Fruit fly (Drosophila melanogaster) whole organism, embryonic: ENCODE measurements around the gene CG3104.

Experiments
- Adf1 ChIP-seq: fragments of 200-800 bp; sonication (Bioruptor generic); IDR thresholded peaks from 2 replicates; pipeline ENCODE4 v1.3.6; 2022; ENCODE audit warnings: missing biosample characterization, missing genetic modification characterization
- Atf-2 ChIP-seq: fragments of 200-800 bp; sonication (Bioruptor generic); optimal IDR thresholded peaks from 2 replicates; lab custom pipeline; 2016; ENCODE audit warnings: missing biosample characterization, missing genetic modification characterization
- Bdp1 ChIP-seq: fragments of 200-800 bp; sonication (Bioruptor generic); optimal IDR thresholded peaks from 3 replicates; lab custom pipeline; 2016; ENCODE audit warnings: missing biosample characterization, missing genetic modification characterization
- CG1024 ChIP-seq: fragments of 200-800 bp; sonication (Bioruptor generic); IDR thresholded peaks from 2 replicates; pipeline ENCODE4 v1.3.6; 2022; ENCODE audit warnings: missing biosample characterization, missing genetic modification characterization
- CG10267 ChIP-seq: fragments of 200-800 bp; sonication (Bioruptor generic); optimal IDR thresholded peaks from 2 replicates; lab custom pipeline; 2018; ENCODE audit warnings: missing biosample characterization, mild to moderate bottlenecking, missing genetic modification characterization, moderate library complexity
- CG10543 ChIP-seq: fragments of 200-800 bp; sonication (Bioruptor generic); optimal IDR thresholded peaks from 3 replicates; lab custom pipeline; 2017; ENCODE audit warnings: missing biosample characterization, mild to moderate bottlenecking, missing genetic modification characterization, moderate library complexity
- CG12155 ChIP-seq: fragments of 200-800 bp; sonication (Bioruptor generic); optimal IDR thresholded peaks from 3 replicates; lab custom pipeline; 2016; ENCODE audit warnings: missing biosample characterization, missing genetic modification characterization
- CG13624 ChIP-seq: fragments of 200-800 bp; sonication (Bioruptor generic); optimal IDR thresholded peaks from 2 replicates; lab custom pipeline; 2016; ENCODE audit warnings: missing biosample characterization, missing genetic modification characterization
- CG15011 ChIP-seq: fragments of 200-800 bp; sonication (Bioruptor generic); optimal IDR thresholded peaks from 3 replicates; lab custom pipeline; 2018; ENCODE audit warnings: missing biosample characterization, mild to moderate bottlenecking, missing genetic modification characterization
- CG1603 ChIP-seq: fragments of 200-800 bp; sonication (Bioruptor generic); optimal IDR thresholded peaks from 2 replicates; lab custom pipeline; 2019; ENCODE audit warnings: missing biosample characterization, mild to moderate bottlenecking, missing genetic modification characterization, moderate library complexity
- CG16779 ChIP-seq: fragments of 200-800 bp; sonication (Bioruptor generic); IDR thresholded peaks from 2 replicates; pipeline ENCODE4 v1.3.6; 2022; ENCODE audit warnings: missing biosample characterization, missing genetic modification characterization
- CG17359 ChIP-seq: fragments of 200-800 bp; sonication (Bioruptor generic); optimal IDR thresholded peaks from 3 replicates; lab custom pipeline; 2018; ENCODE audit warnings: missing biosample characterization, mild to moderate bottlenecking, missing genetic modification characterization, moderate library complexity
- CG18599 ChIP-seq: fragments of 200-800 bp; sonication (Bioruptor generic); optimal IDR thresholded peaks from 3 replicates; lab custom pipeline; 2017; ENCODE audit warnings: missing biosample characterization, missing genetic modification characterization, mild to moderate bottlenecking, moderate library complexity, missing genetic modification reagents
- CG30403 ChIP-seq: fragments of 200-800 bp; sonication (Bioruptor generic); optimal IDR thresholded peaks from 3 replicates; lab custom pipeline; 2016; ENCODE audit warnings: missing biosample characterization, missing genetic modification characterization
- CG3065 ChIP-seq: fragments of 200-800 bp; sonication (Bioruptor generic); optimal IDR thresholded peaks from 2 replicates; lab custom pipeline; 2016; ENCODE audit warnings: missing biosample characterization, missing genetic modification characterization
- CG42726 ChIP-seq: fragments of 200-800 bp; sonication (Bioruptor generic); IDR thresholded peaks from 2 replicates; pipeline ENCODE4 v1.3.6; 2022; ENCODE audit warnings: missing biosample characterization, missing genetic modification characterization; ENCODE audit not compliant: partially characterized antibody
- CG4424 ChIP-seq: fragments of 200-800 bp; sonication (Bioruptor generic); optimal IDR thresholded peaks from 3 replicates; lab custom pipeline; 2016; ENCODE audit warnings: missing biosample characterization, missing genetic modification characterization
- CG6654 ChIP-seq: fragments of 200-800 bp; sonication (Bioruptor generic); optimal IDR thresholded peaks from 2 replicates; lab custom pipeline; 2017; ENCODE audit warnings: missing biosample characterization, mild to moderate bottlenecking, missing genetic modification characterization
- CG6813 ChIP-seq: fragments of 200-800 bp; sonication (Bioruptor generic); optimal IDR thresholded peaks from 2 replicates; lab custom pipeline; 2017; ENCODE audit warnings: missing biosample characterization, missing genetic modification characterization, mild to moderate bottlenecking, moderate library complexity, missing genetic modification reagents
- CG7556 ChIP-seq: fragments of 200-800 bp; sonication (Bioruptor generic); optimal IDR thresholded peaks from 2 replicates; lab custom pipeline; 2017; ENCODE audit warnings: missing biosample characterization, mild to moderate bottlenecking, missing genetic modification characterization
- CG7786 ChIP-seq: fragments of 200-800 bp; sonication (Bioruptor generic); optimal IDR thresholded peaks from 2 replicates; lab custom pipeline; 2016; ENCODE audit warnings: missing biosample characterization, missing genetic modification characterization
- CG7963 ChIP-seq: fragments of 200-800 bp; sonication (Bioruptor generic); IDR thresholded peaks from 3 replicates; pipeline ENCODE4 v1.3.6; 2022; ENCODE audit warnings: missing biosample characterization, missing genetic modification characterization; ENCODE audit not compliant: partially characterized antibody
- CG8388 ChIP-seq: fragments of 200-800 bp; sonication (Bioruptor generic); optimal IDR thresholded peaks from 2 replicates; lab custom pipeline; 2019; ENCODE audit warnings: missing biosample characterization, mild to moderate bottlenecking, missing genetic modification characterization, moderate library complexity
- CG9437 ChIP-seq: fragments of 200-800 bp; sonication (Bioruptor generic); optimal IDR thresholded peaks from 2 replicates; lab custom pipeline; 2018; ENCODE audit warnings: missing biosample characterization, mild to moderate bottlenecking, missing genetic modification characterization
- Chrac-16 ChIP-seq: fragments of 200-800 bp; sonication (Bioruptor generic); optimal IDR thresholded peaks from 3 replicates; lab custom pipeline; 2016; ENCODE audit warnings: missing biosample characterization, missing genetic modification characterization
- CrebB ChIP-seq: fragments of 200-800 bp; sonication (Bioruptor generic); optimal IDR thresholded peaks from 3 replicates; lab custom pipeline; 2018; ENCODE audit warnings: missing biosample characterization, mild to moderate bottlenecking, missing genetic modification characterization
- D19B ChIP-seq: fragments of 200-800 bp; sonication (Bioruptor generic); optimal IDR thresholded peaks from 2 replicates; lab custom pipeline; 2017; ENCODE audit warnings: missing biosample characterization, mild to moderate bottlenecking, missing genetic modification characterization
- Doc2 ChIP-seq: fragments of 200-800 bp; sonication (Bioruptor generic); IDR thresholded peaks from 2 replicates; pipeline ENCODE4 v1.3.6; 2022; ENCODE audit warnings: missing biosample characterization, missing genetic modification characterization
- Dref ChIP-seq: fragments of 200-800 bp; sonication (Bioruptor generic); IDR thresholded peaks from 2 replicates; pipeline ENCODE4 v1.3.6; 2022; ENCODE audit warnings: missing biosample characterization, missing genetic modification characterization
- E2f2 ChIP-seq: fragments of 200-800 bp; sonication (Bioruptor generic); IDR thresholded peaks from 2 replicates; pipeline ENCODE4 v1.3.6; 2022; ENCODE audit warnings: missing biosample characterization, missing genetic modification characterization
- H15 ChIP-seq: fragments of 200-800 bp; sonication (Bioruptor generic); IDR thresholded peaks from 3 replicates; pipeline ENCODE4 v1.3.6; 2022; ENCODE audit warnings: missing biosample characterization, missing genetic modification characterization
- HLH3B ChIP-seq: fragments of 200-800 bp; sonication (Bioruptor generic); IDR thresholded peaks from 2 replicates; pipeline ENCODE4 v1.3.6; 2022; ENCODE audit warnings: missing biosample characterization, missing genetic modification characterization
- Hsf ChIP-seq: fragments of 200-800 bp; sonication (Bioruptor generic); optimal IDR thresholded peaks from 3 replicates; lab custom pipeline; 2016; ENCODE audit warnings: missing biosample characterization, missing genetic modification characterization
- Nf-YC ChIP-seq: fragments of 200-800 bp; optimal IDR thresholded peaks from 3 replicates; lab custom pipeline; 2019; ENCODE audit warnings: missing biosample characterization, mild to moderate bottlenecking, missing genetic modification characterization, moderate library complexity
- Opbp ChIP-seq: fragments of 200-800 bp; sonication (Bioruptor generic); IDR thresholded peaks from 3 replicates; pipeline ENCODE4 v1.3.6; 2022; ENCODE audit warnings: missing biosample characterization, missing genetic modification characterization; ENCODE audit not compliant: partially characterized antibody
- Rfx ChIP-seq: fragments of 200-800 bp; sonication (Bioruptor generic); IDR thresholded peaks from 2 replicates; pipeline ENCODE4 v1.3.6; 2022; ENCODE audit warnings: missing biosample characterization, missing genetic modification characterization
- aop ChIP-seq: fragments of 200-800 bp; sonication (Bioruptor generic); IDR thresholded peaks from 2 replicates; pipeline ENCODE4 v1.3.6; 2022; ENCODE audit warnings: missing biosample characterization, missing genetic modification characterization
- bigmax ChIP-seq: fragments of 200-800 bp; sonication (Bioruptor generic); optimal IDR thresholded peaks from 2 replicates; lab custom pipeline; 2018; ENCODE audit warnings: missing biosample characterization, mild to moderate bottlenecking, missing genetic modification characterization
- eve ChIP-seq, 2 experiments: fragments of >200 bp; optimal IDR thresholded peaks; 2 replicates each; lab custom pipeline; 2017; ENCODE audit warnings: missing biosample characterization in 2 of 2, missing genetic modification characterization in 2 of 2
- ftz-f1 ChIP-seq: fragments of 200-800 bp; sonication (Bioruptor generic); optimal IDR thresholded peaks from 2 replicates; lab custom pipeline; 2016; ENCODE audit warnings: missing biosample characterization, missing genetic modification characterization
- her ChIP-seq: fragments of 200-800 bp; sonication (Bioruptor generic); optimal IDR thresholded peaks from 2 replicates; lab custom pipeline; 2016; ENCODE audit warnings: missing biosample characterization, missing genetic modification characterization
- lola ChIP-seq, 3 experiments: fragments of >200 bp in 2 of 3; fragments of 200-800 bp in 1 of 3; sonication (Bioruptor generic) in 1 of 3; optimal IDR thresholded peaks; 2 replicates each; lab custom pipeline; 2017 to 2019; ENCODE audit warnings: missing biosample characterization in 3 of 3, missing genetic modification characterization in 3 of 3, mild to moderate bottlenecking in 1 of 3, moderate library complexity in 1 of 3
- otp ChIP-seq: fragments of 200-800 bp; sonication (Bioruptor generic); IDR thresholded peaks from 3 replicates; pipeline ENCODE4, ENCODE4 v1.3.6; 2022; ENCODE audit warnings: missing biosample characterization, missing genetic modification characterization
- phol ChIP-seq: fragments of 200-800 bp; sonication (Bioruptor generic); optimal IDR thresholded peaks from 3 replicates; lab custom pipeline; 2018; ENCODE audit warnings: missing biosample characterization, mild to moderate bottlenecking, missing genetic modification characterization, moderate library complexity
- ro ChIP-seq: fragments of 200-800 bp; sonication (Bioruptor generic); IDR thresholded peaks from 2 replicates; pipeline ENCODE4 v1.3.6; 2022; ENCODE audit warnings: missing biosample characterization, missing genetic modification characterization
- shn ChIP-seq: fragments of 200-800 bp; sonication (Bioruptor generic); optimal IDR thresholded peaks from 3 replicates; lab custom pipeline; 2016; ENCODE audit warnings: missing biosample characterization, missing genetic modification characterization
- stwl ChIP-seq: fragments of 200-800 bp; sonication (Bioruptor generic); optimal IDR thresholded peaks from 3 replicates; lab custom pipeline; 2018; ENCODE audit warnings: missing biosample characterization, mild to moderate bottlenecking, missing genetic modification characterization, moderate library complexity
- z ChIP-seq: fragments of 200-800 bp; sonication (Bioruptor generic); IDR thresholded peaks from 3 replicates; pipeline ENCODE4 v1.3.6; 2022; ENCODE audit warnings: missing biosample characterization, missing genetic modification characterization
- zfh1 ChIP-seq: fragments of 200-800 bp; sonication (Bioruptor generic); IDR thresholded peaks from 3 replicates; pipeline ENCODE4 v1.3.6; 2022; ENCODE audit warnings: missing biosample characterization, missing genetic modification characterization

Gene CG3104

DNA sequence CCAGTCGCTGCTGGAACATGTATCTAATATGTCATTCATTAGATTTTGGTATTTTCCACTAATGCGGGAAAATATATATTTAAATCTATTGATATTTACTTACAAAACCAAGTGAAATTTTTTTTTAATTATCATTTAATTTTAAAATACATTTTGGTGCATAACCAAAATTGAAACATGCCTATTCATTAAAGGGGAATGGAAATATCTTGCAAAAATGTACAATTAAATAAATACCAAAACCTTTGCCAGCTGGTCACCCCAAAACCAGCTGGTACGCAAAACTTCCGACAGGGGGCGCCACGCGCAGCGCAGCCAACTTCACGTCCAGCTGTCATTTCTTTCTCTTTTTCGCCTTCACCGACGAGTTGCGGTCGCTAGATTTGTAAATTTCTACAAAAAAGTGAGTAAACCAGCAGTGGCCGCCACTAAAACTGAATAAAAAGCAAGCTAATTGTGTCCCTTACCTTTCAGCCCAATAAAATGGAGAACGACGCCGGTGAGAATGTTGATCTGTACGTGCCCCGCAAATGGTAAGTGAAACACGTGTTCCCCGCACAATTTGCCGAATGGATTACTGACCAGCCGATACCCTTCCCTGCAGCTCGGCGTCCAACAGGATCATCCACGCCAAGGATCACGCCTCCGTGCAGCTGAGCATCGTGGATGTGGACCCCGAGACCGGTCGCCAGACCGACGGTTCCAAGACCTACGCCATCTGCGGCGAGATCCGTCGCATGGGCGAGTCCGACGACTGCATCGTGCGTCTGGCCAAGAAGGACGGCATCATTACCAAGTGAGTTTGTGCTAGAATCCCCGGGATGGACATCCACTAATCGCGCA lies at the start of gene CG3104, which contains the start of gene RpS21 (continued):
- TF ChIP-seq CG1024 (GFP tag; lab: Robert Waterston, UW) (peak; percentile 92), stwl (tag; lab: Kevin White, UChicago) (peak; percentile 79), z (no peak), H15 (GFP tag; lab: Robert Waterston, UW) (peak; percentile 81), CG12155 (GFP tag; lab: Kevin White, UChicago) (peak; percentile 87), shn (GFP tag; lab: Kevin White, UChicago) (peak; percentile 81), CG1603 (tag; lab: Kevin White, UChicago) (peak; percentile 75), Opbp (GFP tag; lab: Robert Waterston, UW) (peak; percentile 100), E2f2 (GFP tag; lab: Robert Waterston, UW) (peak; percentile 88), aop (GFP tag; lab: Robert Waterston, UW) (no peak), ro (GFP tag; lab: Robert Waterston, UW) (peak; percentile 76), HLH3B (peak; percentile 80), Nf-YC (tag; lab: Kevin White, UChicago) (peak; percentile 78), Rfx (GFP tag; lab: Robert Waterston, UW) (peak; percentile 97), CG15011 (GFP tag; lab: Kevin White, UChicago) (peak; percentile 86), Dref (GFP tag; lab: Robert Waterston, UW) (peak; percentile 53), CG18599 (peak; percentile 88), CG16779 (peak; percentile 94), Adf1 (GFP tag; lab: Robert Waterston, UW) (peak; percentile 60; the same call in 1 of the 2 replicates), ftz-f1 (GFP tag; lab: Kevin White, UChicago) (peak; percentile 35), CG7556 (GFP tag; lab: Kevin White, UChicago) (peak; percentile 67), bigmax (GFP tag; lab: Kevin White, UChicago) (peak; percentile 63), CG10267 (tag; lab: Kevin White, UChicago) (peak; percentile 81), otp (peak; percentile 95), phol (tag; lab: Kevin White, UChicago) (peak; percentile 86), CG9437 (peak; percentile 58), CG7786 (peak; percentile 77), CG10543 (GFP tag; lab: Kevin White, UChicago) (peak; percentile 95), Chrac-16 (peak; percentile 61), D19B (GFP tag; lab: Kevin White, UChicago) (peak; percentile 56), Hsf (GFP tag; lab: Kevin White, UChicago) (peak; percentile 85), CG4424 (peak; percentile 84), lola (GFP tag; optimal IDR thresholded peaks at IDR 0.05; lab: Kevin White, UChicago) (peak in 1 of 3 experiments; percentile 71), eve (GFP tag; optimal IDR thresholded peaks at IDR 0.05; lab: Kevin White, UChicago) (peak in 1 of 2 experiments; percentile 77), her (peak; percentile 80), CG3065 (GFP tag; lab: Kevin White, UChicago) (peak; percentile 57), CG30403 (GFP tag; lab: Kevin White, UChicago) (peak; percentile 85), CG7963 (GFP tag; lab: Robert Waterston, UW) (no peak), CG42726 (GFP tag; lab: Robert Waterston, UW) (no peak; the same call in 1 of the 2 replicates), zfh1 (peak; percentile 93), Doc2 (GFP tag; lab: Robert Waterston, UW) (no peak; the same call in none of the 2 replicates), CrebB (tag; lab: Kevin White, UChicago) (peak; percentile 76), CG17359 (tag; lab: Kevin White, UChicago) (peak; percentile 76), Bdp1 (peak; percentile 67), Atf-2 (GFP tag; lab: Kevin White, UChicago) (peak; percentile 64), CG8388 (GFP tag; lab: Kevin White, UChicago) (peak; percentile 55), CG6813 (GFP tag; lab: Kevin White, UChicago) (peak; percentile 67), CG13624 (GFP tag; lab: Kevin White, UChicago) (peak; percentile 86), CG6654 (GFP tag; lab: Kevin White, UChicago) (peak; percentile 60)
